Fruit fly (Drosophila melanogaster): ENCODE data around the gene TAF1B.
A peak's percentile ranks its signal among the peaks of the same experiment; 100 is the strongest.

DNA sequence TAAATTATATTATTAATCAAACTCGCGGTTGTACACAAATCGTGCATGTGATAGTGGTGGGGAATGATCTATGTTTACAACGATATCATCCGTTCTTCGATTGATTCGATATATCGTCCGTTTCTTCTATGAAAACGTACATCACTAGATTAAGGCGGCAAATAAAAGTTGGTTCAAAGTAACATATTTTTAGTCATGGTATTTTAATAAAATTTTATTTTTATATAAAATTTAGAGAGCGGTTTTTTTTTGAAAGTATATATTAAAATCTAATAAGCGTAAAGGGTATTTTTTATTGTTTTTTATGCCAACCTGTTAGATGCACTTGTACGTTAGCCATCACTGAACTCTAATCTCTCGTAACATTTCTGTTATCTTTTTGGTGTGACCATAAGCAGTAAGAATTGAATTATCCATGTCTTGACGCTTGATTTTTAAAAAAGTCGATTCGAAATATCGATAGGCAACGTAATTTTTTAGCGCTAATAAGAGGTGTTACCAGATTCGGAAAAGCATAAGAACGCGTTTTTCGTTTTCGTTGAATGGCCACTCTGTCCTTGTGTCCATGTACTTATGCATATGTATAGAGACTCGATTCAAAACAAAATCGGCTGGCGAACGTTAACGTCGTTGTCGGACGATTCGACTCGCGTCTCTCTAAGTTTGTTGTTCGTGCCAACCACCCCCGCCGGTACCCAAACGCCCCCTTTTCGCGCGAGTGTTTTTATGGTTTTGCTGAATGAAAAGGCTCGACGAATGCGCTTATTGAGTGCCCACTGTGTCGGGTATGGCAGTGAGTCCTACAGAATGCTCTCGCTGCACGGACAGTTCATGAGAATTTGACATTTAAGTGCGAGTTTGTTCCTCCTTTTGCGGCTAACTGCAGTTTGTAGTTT is at the start of gene TAF1B, which contains the start of gene Invadolysin:
- TF ChIP-seq CG2889 (GFP tag; IDR thresholded peaks at IDR 0.05) (no peak), CG9932 (GFP tag; IDR thresholded peaks at IDR 0.05) (peak; percentile 90), Rfx (GFP tag; IDR thresholded peaks at IDR 0.05) (peak; percentile 70), Abd-B (GFP tag; optimal IDR thresholded peaks at IDR 0.05) (no peak), oc (tag; optimal IDR thresholded peaks at IDR 0.05) (peak; percentile 15)
